Fruit fly (Drosophila melanogaster) whole organism, adult: ENCODE measurements around the gene Edg84A.

ENCODE experiments used
- CG1620 ChIP-seq: fragments of 200-800 bp; sonication (Bioruptor generic); optimal IDR thresholded peaks from 2 replicates; lab custom pipeline; 2016; ENCODE audit warnings: missing biosample characterization, missing genetic modification characterization
- CG5204 ChIP-seq: fragments of 200-800 bp; sonication (Bioruptor generic); optimal IDR thresholded peaks from 2 replicates; lab custom pipeline; 2016; ENCODE audit warnings: missing biosample characterization, missing genetic modification characterization
- Clk ChIP-seq: fragments of 200-800 bp; sonication (Bioruptor generic); optimal IDR thresholded peaks from 2 replicates; lab custom pipeline; 2017; ENCODE audit warnings: missing biosample characterization, missing genetic modification characterization
- Crg-1 ChIP-seq: fragments of 200-800 bp; sonication (Bioruptor generic); optimal IDR thresholded peaks from 2 replicates; lab custom pipeline; 2016; ENCODE audit warnings: missing biosample characterization, missing genetic modification characterization
- Hr96 ChIP-seq: fragments of 200-800 bp; sonication (Bioruptor generic); optimal IDR thresholded peaks from 2 replicates; lab custom pipeline; 2016; ENCODE audit warnings: missing biosample characterization, missing genetic modification characterization
- Mnt ChIP-seq: fragments of 200-800 bp; sonication (Bioruptor generic); optimal IDR thresholded peaks from 2 replicates; lab custom pipeline; 2016; ENCODE audit warnings: missing biosample characterization, mild to moderate bottlenecking, missing genetic modification characterization
- bab1 ChIP-seq: fragments of 200-800 bp; sonication (Bioruptor generic); optimal IDR thresholded peaks from 3 replicates; lab custom pipeline; 2019; ENCODE audit warnings: missing biosample characterization, mild to moderate bottlenecking, missing genetic modification characterization, moderate library complexity
- cnc ChIP-seq, 2 experiments: fragments of >200 bp; optimal IDR thresholded peaks; 2 replicates each; lab custom pipeline; 2017
- kay ChIP-seq: fragments of 200-800 bp; sonication (Bioruptor generic); peaks from one replicate; lab custom pipeline; 2016; ENCODE audit warnings: missing biosample characterization, missing genetic modification characterization, borderline replicate concordance
- pad ChIP-seq: fragments of 200-800 bp; sonication (Bioruptor generic); optimal IDR thresholded peaks from 3 replicates; lab custom pipeline; 2017; ENCODE audit warnings: missing biosample characterization, missing genetic modification characterization, mild to moderate bottlenecking, moderate library complexity, missing genetic modification reagents
- tj ChIP-seq: fragments of 200-800 bp; sonication (Bioruptor generic); optimal IDR thresholded peaks from 3 replicates; lab custom pipeline; 2017; ENCODE audit warnings: missing biosample characterization, mild to moderate bottlenecking, missing genetic modification characterization, moderate library complexity

DNA sequence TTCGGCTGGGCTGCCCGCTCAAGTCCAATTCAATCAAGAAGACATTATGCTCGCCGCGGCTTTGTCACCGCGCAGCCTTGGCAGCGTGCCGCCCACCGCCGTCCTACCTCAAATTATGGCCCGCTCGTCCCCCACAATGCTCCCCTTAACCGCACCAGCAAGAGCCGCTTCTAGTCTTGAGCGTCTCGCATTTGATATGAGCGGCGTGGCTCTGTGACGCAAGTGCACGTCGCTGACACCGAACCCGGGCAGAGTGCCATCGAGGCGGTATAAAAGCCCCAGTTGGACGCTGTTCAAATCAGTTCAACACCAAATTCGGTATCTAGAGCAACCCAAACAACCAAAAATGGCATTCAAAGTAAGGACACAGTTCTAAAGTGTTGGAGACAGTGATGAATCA is 2.2 kb downstream of the Edg84A start, which contains the start of gene Ccp84Ag:
- TF ChIP-seq pad (GFP tag; lab: Kevin White, UChicago) (no peak), Clk (no peak), kay (GFP tag; lab: Kevin White, UChicago) (no peak), Crg-1 (GFP tag; lab: Kevin White, UChicago) (no peak), CG5204 (no peak), cnc (optimal IDR thresholded peaks at IDR 0.05; lab: Kevin White, UChicago) (no peak), bab1 (GFP tag; lab: Kevin White, UChicago) (no peak), Hr96 (no peak), CG1620 (no peak), Mnt (GFP tag; lab: Kevin White, UChicago) (no peak), tj (no peak)
